Worm (Caenorhabditis elegans) whole organism, mixed stage, embryonic: ENCODE measurements around the gene lgc-29.

ENCODE experiments used
- elt-1 ChIP-seq: sonication (generic microtip); optimal IDR thresholded peaks from 2 replicates; lab custom pipeline; 2017; ENCODE audit warnings: missing genetic modification characterization, mild to moderate bottlenecking, missing compliant biosample characterization, antibody characterized with exemption, moderate library complexity, borderline replicate concordance; ENCODE audit not compliant: insufficient read depth
- elt-3 ChIP-seq: fragments of 150-350 bp; optimal IDR thresholded peaks from 2 replicates; lab custom pipeline; 2014; ENCODE audit warnings: missing biosample characterization, missing genetic modification characterization
- lin-32 ChIP-seq: fragments of 200-800 bp; sonication (Bioruptor generic); optimal IDR thresholded peaks from 2 replicates; lab custom pipeline; 2018; ENCODE audit warnings: mild to moderate bottlenecking, missing genetic modification characterization, missing compliant biosample characterization
- lsy-2 ChIP-seq: fragments of 150-350 bp; optimal IDR thresholded peaks from 2 replicates; lab custom pipeline; 2014; ENCODE audit warnings: missing biosample characterization, missing genetic modification characterization
- mls-2 ChIP-seq: sonication (generic microtip); optimal IDR thresholded peaks from 2 replicates; lab custom pipeline; 2016; ENCODE audit warnings: mild to moderate bottlenecking, missing genetic modification characterization, moderate library complexity, missing compliant biosample characterization
- nhr-12 ChIP-seq: fragments of 150-350 bp; optimal IDR thresholded peaks from 2 replicates; lab custom pipeline; 2014; ENCODE audit warnings: missing biosample characterization, missing genetic modification characterization
- nhr-237 ChIP-seq: fragments of 150-350 bp; optimal IDR thresholded peaks from 2 replicates; lab custom pipeline; 2014; ENCODE audit warnings: missing biosample characterization, missing genetic modification characterization
- nhr-76 ChIP-seq: sonication (generic microtip); optimal IDR thresholded peaks from 2 replicates; lab custom pipeline; 2017; ENCODE audit warnings: missing biosample characterization, missing genetic modification characterization
- pha-4 ChIP-seq: fragments of 150-350 bp; optimal IDR thresholded peaks from 2 replicates; lab custom pipeline; 2018; ENCODE audit warnings: missing biosample characterization, missing genetic modification reagents, missing genetic modification characterization
- snpc-4 ChIP-seq: fragments of 150-350 bp; optimal IDR thresholded peaks from 2 replicates; lab custom pipeline; 2014; ENCODE audit warnings: missing biosample characterization, missing genetic modification characterization
- sptf-1 ChIP-seq: sonication (generic microtip); optimal IDR thresholded peaks from 2 replicates; lab custom pipeline; 2017; ENCODE audit warnings: mild to moderate bottlenecking, missing genetic modification characterization, moderate library complexity, missing compliant biosample characterization
- unc-62 ChIP-seq: fragments of 150-350 bp; optimal IDR thresholded peaks from 2 replicates; lab custom pipeline; 2014; ENCODE audit warnings: missing biosample characterization, missing genetic modification reagents, missing genetic modification characterization
- ztf-11 ChIP-seq: fragments of 150-350 bp; optimal IDR thresholded peaks from 2 replicates; lab custom pipeline; 2014; ENCODE audit warnings: missing biosample characterization, missing genetic modification characterization

- TF ChIP-seq lsy-2 (tag; lab: Kevin White, UChicago), result no peak
- no peak for TF ChIP-seq nhr-237 (tag; lab: Kevin White, UChicago)
- TF ChIP-seq snpc-4 (tag; lab: Kevin White, UChicago), result no peak
- TF ChIP-seq unc-62, result no peak
- no peak for TF ChIP-seq sptf-1
- TF ChIP-seq mls-2 (tag; lab: Kevin White, UChicago), result no peak
- no peak for TF ChIP-seq ztf-11 (tag; lab: Kevin White, UChicago)
- no peak for TF ChIP-seq nhr-76
- TF ChIP-seq nhr-12 (tag; lab: Kevin White, UChicago), result no peak
- TF ChIP-seq lin-32 (GFP tag; lab: Kevin White, UChicago), result no peak
- TF ChIP-seq pha-4 (tag; lab: Kevin White, UChicago), result no peak
- TF ChIP-seq elt-3 (tag; lab: Kevin White, UChicago), result no peak
- no peak for TF ChIP-seq elt-1 (tag; lab: Kevin White, UChicago)
Measured at ce11 chrV:4116071-4116470, 22.7 kb upstream of the lgc-29 start, which contains the start of gene T05B4.8.
